Worm (Caenorhabditis elegans) whole organism, late embryonic: ENCODE measurements around the gene nsy-1.

ENCODE experiments used
- C08G9.2 ChIP-seq: sonication (generic microtip); optimal IDR thresholded peaks from 2 replicates; lab custom pipeline; 2016; ENCODE audit warnings: mild to moderate bottlenecking, missing genetic modification characterization, moderate library complexity, missing compliant biosample characterization
- C38D4.7 ChIP-seq: fragments of 200-800 bp; sonication (Bioruptor generic); optimal IDR thresholded peaks from 2 replicates; lab custom pipeline; 2018; ENCODE audit warnings: mild to moderate bottlenecking, missing genetic modification characterization, moderate library complexity, missing compliant biosample characterization
- F13H6.1 ChIP-seq: sonication (generic microtip); optimal IDR thresholded peaks from 2 replicates; lab custom pipeline; 2016; ENCODE audit warnings: missing genetic modification characterization, missing compliant biosample characterization
- K02D7.2 ChIP-seq: sonication (generic microtip); optimal IDR thresholded peaks from 2 replicates; lab custom pipeline; 2017; ENCODE audit warnings: mild to moderate bottlenecking, missing genetic modification characterization, missing compliant biosample characterization
- K09A11.1 ChIP-seq: sonication (generic microtip); optimal IDR thresholded peaks from 2 replicates; lab custom pipeline; 2017; ENCODE audit warnings: antibody characterized with exemption, mild to moderate bottlenecking, missing genetic modification characterization, missing compliant biosample characterization; ENCODE audit not compliant: insufficient read depth
- T23F11.4 ChIP-seq: fragments of 200-800 bp; sonication (Bioruptor generic); optimal IDR thresholded peaks from 2 replicates; lab custom pipeline; 2018; ENCODE audit warnings: mild to moderate bottlenecking, missing genetic modification characterization, missing compliant biosample characterization
- Y22D7AL.16 ChIP-seq: sonication (generic microtip); optimal IDR thresholded peaks from 2 replicates; lab custom pipeline; 2016; ENCODE audit warnings: missing genetic modification characterization, missing compliant biosample characterization
- ama-1 ChIP-seq: fragments of 150-350 bp; optimal IDR thresholded peaks from 2 replicates; lab custom pipeline; 2014
- ceh-18 ChIP-seq: sonication (generic microtip); optimal IDR thresholded peaks from 2 replicates; lab custom pipeline; 2016; ENCODE audit warnings: missing genetic modification characterization, missing compliant biosample characterization
- ceh-30 ChIP-seq: fragments of 150-350 bp; optimal IDR thresholded peaks from 2 replicates; lab custom pipeline; 2014; ENCODE audit warnings: missing biosample characterization, missing genetic modification characterization
- ceh-31 ChIP-seq: sonication (generic microtip); optimal IDR thresholded peaks from 2 replicates; lab custom pipeline; 2016; ENCODE audit warnings: missing genetic modification characterization, missing compliant biosample characterization
- ceh-45 ChIP-seq: fragments of 200-800 bp; sonication (Bioruptor generic); IDR thresholded peaks from 2 replicates; pipeline ENCODE4 v1.3.6; 2022; ENCODE audit warnings: missing genetic modification reagents, missing genetic modification characterization, missing compliant biosample characterization
- ceh-48 ChIP-seq: sonication (generic microtip); optimal IDR thresholded peaks from 2 replicates; lab custom pipeline; 2016; ENCODE audit warnings: missing genetic modification characterization, inconsistent platforms, missing compliant biosample characterization
- ceh-9 ChIP-seq: sonication (generic microtip); optimal IDR thresholded peaks from 2 replicates; lab custom pipeline; 2016; ENCODE audit warnings: mild to moderate bottlenecking, missing genetic modification characterization, inconsistent platforms, missing compliant biosample characterization
- che-1 ChIP-seq: sonication (generic microtip); optimal IDR thresholded peaks from 2 replicates; lab custom pipeline; 2016; ENCODE audit warnings: mild to moderate bottlenecking, missing genetic modification characterization, missing compliant biosample characterization
- dve-1 ChIP-seq: sonication (generic microtip); optimal IDR thresholded peaks from 2 replicates; lab custom pipeline; 2017; ENCODE audit warnings: antibody characterized with exemption, mild to moderate bottlenecking, missing genetic modification characterization, missing compliant biosample characterization
- elt-2 ChIP-seq: sonication (generic microtip); optimal IDR thresholded peaks from 2 replicates; lab custom pipeline; 2016; ENCODE audit warnings: missing genetic modification reagents, missing genetic modification characterization, missing compliant biosample characterization
- elt-4 ChIP-seq: sonication (generic microtip); optimal IDR thresholded peaks from 2 replicates; lab custom pipeline; 2016; ENCODE audit warnings: missing genetic modification characterization, missing compliant biosample characterization
- fax-1 ChIP-seq: sonication (generic microtip); optimal IDR thresholded peaks from 2 replicates; lab custom pipeline; 2016; ENCODE audit warnings: missing genotype, missing genetic modification characterization, missing compliant biosample characterization
- fkh-10 ChIP-seq: fragments of 150-350 bp; optimal IDR thresholded peaks from 2 replicates; lab custom pipeline; 2014; ENCODE audit warnings: missing biosample characterization, missing genetic modification reagents, missing genetic modification characterization
- fkh-6 ChIP-seq: sonication (generic microtip); optimal IDR thresholded peaks from 2 replicates; lab custom pipeline; 2016; ENCODE audit warnings: missing genetic modification characterization, missing compliant biosample characterization
- gmeb-2 ChIP-seq: sonication (generic microtip); optimal IDR thresholded peaks from 2 replicates; lab custom pipeline; 2016; ENCODE audit warnings: missing genetic modification characterization, inconsistent platforms, missing compliant biosample characterization
- hlh-13 ChIP-seq: fragments of 200-800 bp; sonication (Bioruptor generic); optimal IDR thresholded peaks from 2 replicates; lab custom pipeline; 2018; ENCODE audit warnings: mild to moderate bottlenecking, missing genetic modification characterization, missing compliant biosample characterization
- hlh-15 ChIP-seq: sonication (generic microtip); optimal IDR thresholded peaks from 2 replicates; lab custom pipeline; 2016; ENCODE audit warnings: missing genetic modification characterization, missing compliant biosample characterization
- hlh-30 ChIP-seq: sonication (generic microtip); optimal IDR thresholded peaks from 2 replicates; lab custom pipeline; 2017; ENCODE audit warnings: antibody characterized with exemption, missing genetic modification characterization, missing compliant biosample characterization; ENCODE audit not compliant: insufficient read depth
- hlh-6 ChIP-seq: sonication (generic microtip); optimal IDR thresholded peaks from 2 replicates; lab custom pipeline; 2016; ENCODE audit warnings: missing genotype, missing genetic modification characterization, missing compliant biosample characterization
- lim-6 ChIP-seq: sonication (generic microtip); optimal IDR thresholded peaks from 2 replicates; lab custom pipeline; 2016; ENCODE audit warnings: missing genetic modification characterization, missing compliant biosample characterization
- madf-2 ChIP-seq: sonication (generic microtip); optimal IDR thresholded peaks from 2 replicates; lab custom pipeline; 2017; ENCODE audit warnings: missing genetic modification characterization, missing compliant biosample characterization
- mec-3 ChIP-seq: sonication (generic microtip); optimal IDR thresholded peaks from 2 replicates; lab custom pipeline; 2016; ENCODE audit warnings: borderline replicate concordance, missing genetic modification characterization, missing compliant biosample characterization
- nhr-232 ChIP-seq: sonication (generic microtip); optimal IDR thresholded peaks from 2 replicates; lab custom pipeline; 2016; ENCODE audit warnings: missing genetic modification characterization, missing compliant biosample characterization
- pag-3 ChIP-seq: sonication (generic microtip); optimal IDR thresholded peaks from 2 replicates; lab custom pipeline; 2016; ENCODE audit warnings: missing compliant biosample characterization, missing genetic modification characterization, borderline replicate concordance
- pha-2 ChIP-seq: sonication (generic microtip); optimal IDR thresholded peaks from 2 replicates; lab custom pipeline; 2017; ENCODE audit warnings: mild to moderate bottlenecking, missing genetic modification characterization, missing compliant biosample characterization
- pqm-1 ChIP-seq: sonication (generic microtip); optimal IDR thresholded peaks from 2 replicates; lab custom pipeline; 2016; ENCODE audit warnings: missing genetic modification characterization, missing compliant biosample characterization
- pros-1 ChIP-seq: fragments of 150-350 bp; optimal IDR thresholded peaks from 2 replicates; lab custom pipeline; 2014; ENCODE audit warnings: missing biosample characterization, missing genetic modification reagents, missing genetic modification characterization
- ref-2 ChIP-seq: sonication (generic microtip); optimal IDR thresholded peaks from 2 replicates; lab custom pipeline; 2016; ENCODE audit warnings: missing genetic modification characterization, missing compliant biosample characterization
- sdc-2 ChIP-seq: sonication (generic microtip); optimal IDR thresholded peaks from 2 replicates; lab custom pipeline; 2016; ENCODE audit warnings: missing genotype, missing genetic modification characterization, missing compliant biosample characterization
- sox-4 ChIP-seq: sonication (generic microtip); optimal IDR thresholded peaks from 2 replicates; lab custom pipeline; 2017; ENCODE audit warnings: mild to moderate bottlenecking, missing genetic modification characterization, inconsistent platforms, missing compliant biosample characterization
- syd-9 ChIP-seq: sonication (generic microtip); optimal IDR thresholded peaks from 2 replicates; lab custom pipeline; 2016; ENCODE audit warnings: mild to moderate bottlenecking, missing genetic modification characterization, moderate library complexity, missing compliant biosample characterization
- ttx-3 ChIP-seq: sonication (generic microtip); optimal IDR thresholded peaks from 2 replicates; lab custom pipeline; 2016; ENCODE audit warnings: missing genetic modification reagents, missing genetic modification characterization, missing compliant biosample characterization
- unc-3 ChIP-seq, 2 experiments: fragments of 200-800 bp in 1 of 2; sonication (Bioruptor generic) in 1 of 2; sonication (generic microtip) in 1 of 2; conservative IDR thresholded peaks in 1 of 2; optimal IDR thresholded peaks in 1 of 2; 2 replicates each; pipeline versions ENCODE4 v1.3.6 to Lab custom; 2016 to 2022; ENCODE audit warnings: missing compliant biosample characterization in 2 of 2, missing genetic modification characterization in 2 of 2, missing genetic modification reagents in 1 of 2
- unc-42 ChIP-seq: sonication (generic microtip); optimal IDR thresholded peaks from 2 replicates; lab custom pipeline; 2016; ENCODE audit warnings: missing genotype, missing genetic modification characterization, missing compliant biosample characterization
- unc-55 ChIP-seq: sonication (generic microtip); optimal IDR thresholded peaks from 2 replicates; lab custom pipeline; 2017; ENCODE audit warnings: missing biosample characterization, missing genetic modification reagents, missing genetic modification characterization
- unc-86 ChIP-seq: sonication (generic microtip); optimal IDR thresholded peaks from 2 replicates; lab custom pipeline; 2016; ENCODE audit warnings: missing genetic modification characterization, missing compliant biosample characterization
- ztf-16 ChIP-seq: sonication (generic microtip); optimal IDR thresholded peaks from 2 replicates; lab custom pipeline; 2017; ENCODE audit warnings: missing genetic modification characterization, missing compliant biosample characterization

Gene nsy-1

DNA sequence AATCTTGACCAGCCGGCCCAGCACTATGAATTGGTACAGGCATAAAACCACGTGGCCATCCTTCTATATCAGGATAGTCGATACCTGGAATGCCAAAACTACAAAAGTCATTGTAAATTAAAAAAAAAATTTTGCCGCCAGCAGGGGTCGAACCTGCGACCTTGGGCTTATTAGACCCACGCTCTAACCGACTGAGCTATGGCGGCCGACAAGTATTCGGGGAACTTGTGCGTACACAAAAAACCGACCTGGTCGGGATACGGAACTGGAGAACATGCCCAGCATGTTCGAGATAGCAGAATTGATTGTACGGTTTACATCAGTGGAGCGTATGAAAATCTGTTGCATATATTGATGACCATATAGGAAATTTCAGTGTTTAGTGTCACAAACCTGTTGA lies 34.8 kb downstream of the nsy-1 start (continued):
- TF ChIP-seq madf-2 (tag; lab: Kevin White, UChicago) (no peak), ztf-16 (tag; lab: Kevin White, UChicago) (peak; percentile 44), pqm-1 (tag; lab: Kevin White, UChicago) (no peak), unc-86 (tag; lab: Kevin White, UChicago) (no peak), T23F11.4 (GFP tag; lab: Kevin White, UChicago) (no peak), ceh-9 (no peak), hlh-30 (tag; lab: Kevin White, UChicago) (no peak), dve-1 (no peak), elt-2 (tag; lab: Kevin White, UChicago) (peak; percentile 96)
- TF ChIP-seq, all 69 proteins: peak for 8

- TF ChIP-seq syd-9 (tag; lab: Kevin White, UChicago), result no peak
- no peak for TF ChIP-seq mec-3 (tag; lab: Kevin White, UChicago)
- TF ChIP-seq hlh-13 (GFP tag; lab: Kevin White, UChicago), result no peak
- TF ChIP-seq sdc-2, result no peak
- TF ChIP-seq unc-55 (GFP tag; lab: Kevin White, UChicago), result no peak
- TF ChIP-seq unc-3 (GFP tag; conservative IDR thresholded peaks at IDR 0.05; lab: Robert Waterston, UW), result no peak
- TF ChIP-seq unc-3 (tag; optimal IDR thresholded peaks at IDR 0.05; lab: Kevin White, UChicago), result no peak
- no peak for TF ChIP-seq ceh-48
- no peak for TF ChIP-seq Y22D7AL.16
- TF ChIP-seq pros-1 (tag; lab: Kevin White, UChicago), result no peak
- no peak for TF ChIP-seq sox-4 (tag; lab: Kevin White, UChicago)
- TF ChIP-seq nhr-232, result no peak
Measured at ce11 chrII:5058036-5058435, 35.5 kb downstream of the nsy-1 start, which contains the start of gene C27A2.12. Gene C27A2.12, minus strand, starts transcription at chrII:5058136.

- no peak for TF ChIP-seq C08G9.2 (tag; lab: Kevin White, UChicago)
Measured at ce11 chrII:5060719-5061118, 38.2 kb downstream of the nsy-1 start, which contains the start of gene pho-12. Gene pho-12, minus strand, starts transcription at chrII:5060819.

DNA sequence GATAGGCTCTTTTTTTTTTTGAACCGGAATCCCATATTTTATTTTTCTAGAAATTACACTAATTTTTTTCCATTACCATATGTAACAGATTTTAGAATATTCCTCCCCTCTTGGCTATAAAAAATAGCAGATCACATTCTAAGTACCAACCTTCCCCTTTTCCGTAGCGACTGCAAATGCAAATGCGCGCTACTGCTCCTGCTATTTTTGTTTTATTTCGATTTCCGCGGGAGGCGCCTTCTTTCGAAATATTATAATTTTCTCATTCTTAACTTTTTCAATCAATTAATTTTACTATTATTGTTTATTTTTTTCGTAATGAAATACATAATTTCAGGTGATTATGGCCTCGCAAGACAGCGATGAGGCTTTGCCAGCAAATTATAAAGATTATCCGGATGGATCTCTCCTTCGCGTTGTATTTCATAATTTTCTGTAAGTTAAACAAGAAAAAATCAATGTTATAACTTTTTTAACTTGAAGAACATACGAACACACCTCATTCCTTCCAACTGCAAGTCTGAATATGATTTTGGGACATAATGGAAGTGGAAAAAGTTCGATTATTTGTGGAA lies 39.3 kb downstream of the nsy-1 start, which contains the start of gene smc-5:
smc-5 (plus strand) TSS at position 332 of the 575 bp plus-strand sequence.
- TF ChIP-seq ref-2 (tag; lab: Kevin White, UChicago), result no peak
- peak; percentile 56 for TF ChIP-seq unc-42
- TF ChIP-seq K09A11.1 (tag; lab: Kevin White, UChicago), result no peak
- no peak for TF ChIP-seq mec-3 (tag; lab: Kevin White, UChicago)
- TF ChIP-seq ceh-18 (tag; lab: Kevin White, UChicago), result no peak
- no peak for TF ChIP-seq hlh-6
- TF ChIP-seq ceh-45 (GFP tag; lab: Robert Waterston, UW), result no peak
- TF ChIP-seq pag-3 (tag; lab: Kevin White, UChicago), result no peak
- no peak for TF ChIP-seq pha-2 (tag; lab: Kevin White, UChicago)
- no peak for TF ChIP-seq ceh-9
- no peak for TF ChIP-seq madf-2 (tag; lab: Kevin White, UChicago)
- no peak for TF ChIP-seq che-1
- no peak for TF ChIP-seq elt-4 (tag; lab: Kevin White, UChicago)
- TF ChIP-seq hlh-15, result no peak
- peak; percentile 63 for TF ChIP-seq C08G9.2 (tag; lab: Kevin White, UChicago)
- no peak for TF ChIP-seq ama-1
- no peak for TF ChIP-seq C38D4.7
- TF ChIP-seq unc-55 (GFP tag; lab: Kevin White, UChicago), result no peak
- TF ChIP-seq fkh-10 (GFP tag; lab: Kevin White, UChicago), result no peak
- TF ChIP-seq fax-1 (tag; lab: Kevin White, UChicago), result peak; percentile 58
- TF ChIP-seq unc-3 (GFP tag; conservative IDR thresholded peaks at IDR 0.05; lab: Robert Waterston, UW), result no peak
- no peak for TF ChIP-seq unc-3 (tag; optimal IDR thresholded peaks at IDR 0.05; lab: Kevin White, UChicago)
- TF ChIP-seq ceh-31 (tag; lab: Kevin White, UChicago), result peak; percentile 91
- TF ChIP-seq hlh-13 (GFP tag; lab: Kevin White, UChicago), result no peak
- TF ChIP-seq ttx-3 (tag; lab: Kevin White, UChicago), result no peak
- TF ChIP-seq lim-6 (tag; lab: Kevin White, UChicago), result peak; percentile 25
- TF ChIP-seq K02D7.2 (tag; lab: Kevin White, UChicago), result no peak
- TF ChIP-seq nhr-232, result no peak
- no peak for TF ChIP-seq unc-86 (tag; lab: Kevin White, UChicago)
- peak; percentile 36 for TF ChIP-seq F13H6.1 (tag; lab: Kevin White, UChicago)
- no peak for TF ChIP-seq sox-4 (tag; lab: Kevin White, UChicago)
- TF ChIP-seq ceh-30 (tag; lab: Kevin White, UChicago), result no peak
- TF ChIP-seq fkh-6, result no peak
- no peak for TF ChIP-seq ceh-48
- TF ChIP-seq gmeb-2 (tag; lab: Kevin White, UChicago), result no peak
